Fruit fly (Drosophila melanogaster): ENCODE results near the gene CG15056.
A peak's percentile ranks its signal among the peaks of the same experiment; 100 is the strongest.

DNA sequence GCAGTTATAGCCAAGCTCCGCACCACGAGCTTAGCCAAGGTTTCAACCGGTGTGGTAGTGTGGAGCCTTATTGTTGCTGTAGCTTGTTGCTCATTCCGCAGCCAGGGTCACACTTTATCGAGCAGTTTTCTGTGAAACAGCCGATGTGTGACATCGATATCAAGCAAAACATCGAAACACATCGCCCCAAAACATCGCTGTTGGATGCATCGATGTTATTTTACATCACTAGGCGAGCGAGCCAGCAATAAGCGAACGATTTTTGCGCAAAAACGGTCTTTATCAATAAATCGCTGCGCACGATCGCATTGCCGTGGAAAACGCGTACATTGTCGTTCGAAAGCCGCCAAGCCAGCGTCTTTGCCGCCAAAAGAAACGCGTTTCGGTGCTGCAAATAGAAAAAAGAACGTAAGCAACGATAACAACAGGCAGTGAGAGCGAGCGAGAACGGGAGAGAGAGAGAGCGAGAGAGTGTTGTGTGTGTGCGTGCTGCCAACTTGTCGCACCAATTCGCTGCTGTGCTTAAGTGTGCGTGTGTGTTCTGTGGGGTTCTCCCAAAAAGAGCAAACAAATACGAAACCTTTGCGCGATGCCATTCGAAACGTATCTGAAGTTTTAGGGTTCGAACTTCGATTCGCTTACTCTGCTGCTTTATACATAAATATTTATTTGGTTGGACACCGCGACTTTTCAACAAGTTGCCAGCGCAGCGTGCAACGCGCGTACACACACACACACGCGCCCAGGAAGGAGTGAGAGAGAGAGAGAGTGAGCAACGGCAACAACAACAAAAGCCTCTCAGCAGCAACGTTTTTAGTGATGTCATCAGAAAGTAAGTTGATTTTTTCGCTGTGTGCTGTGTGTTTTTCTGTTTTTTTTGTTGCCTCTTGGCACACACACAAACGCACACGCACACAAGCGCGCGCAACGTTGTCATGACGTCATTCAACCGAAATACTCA lies 44.2 kb upstream of the CG15056 start:
- peak; percentile 72 for TF ChIP-seq CTCF (optimal IDR thresholded peaks at IDR 0.05)
- no peak for TF ChIP-seq CG8478 (optimal IDR thresholded peaks at IDR 0.05)
